Worm (Caenorhabditis elegans) whole organism, L3 larva: ENCODE data around the gene ZK512.8.

Experiments
- ZK546.5 ChIP-seq: sonication (generic microtip); optimal IDR thresholded peaks from 2 replicates; lab custom pipeline; 2017; ENCODE audit warnings: missing biosample characterization, missing genetic modification characterization
- daf-12 ChIP-seq: fragments of 150-350 bp; optimal IDR thresholded peaks from 2 replicates; lab custom pipeline; 2014; ENCODE audit warnings: missing biosample characterization, missing genetic modification reagents, missing genetic modification characterization
- elt-3 ChIP-seq, 3 experiments: fragments of 150-350 bp in 1 of 3; sonication (generic microtip) in 2 of 3; optimal IDR thresholded peaks; 2 replicates in 2 of 3; 4 replicates in 1 of 3; lab custom pipeline; 2014 to 2017; ENCODE audit warnings: missing biosample characterization in 3 of 3, missing genetic modification characterization in 3 of 3
- fkh-10 ChIP-seq: sonication (generic microtip); optimal IDR thresholded peaks from 2 replicates; lab custom pipeline; 2017; ENCODE audit warnings: missing biosample characterization, missing genetic modification reagents, missing genetic modification characterization
- lin-15B ChIP-seq: fragments of 150-350 bp; optimal IDR thresholded peaks from 2 replicates; lab custom pipeline; 2014; ENCODE audit warnings: missing biosample characterization, missing genetic modification characterization
- mdl-1 ChIP-seq: fragments of 150-350 bp; optimal IDR thresholded peaks from 2 replicates; lab custom pipeline; 2014; ENCODE audit warnings: missing biosample characterization, missing genetic modification characterization
- nfya-1 ChIP-seq: sonication (generic microtip); optimal IDR thresholded peaks from 2 replicates; lab custom pipeline; 2017; ENCODE audit warnings: missing genetic modification characterization, mild to moderate bottlenecking, missing compliant biosample characterization, antibody characterized with exemption, moderate library complexity; ENCODE audit not compliant: insufficient read depth
- nhr-11 ChIP-seq: fragments of 150-350 bp; optimal IDR thresholded peaks from 2 replicates; lab custom pipeline; 2014; ENCODE audit warnings: missing biosample characterization, missing genetic modification characterization
- nhr-23 ChIP-seq: fragments of 150-350 bp; optimal IDR thresholded peaks from 2 replicates; lab custom pipeline; 2014; ENCODE audit warnings: missing biosample characterization, missing genetic modification reagents, missing genetic modification characterization
- pqm-1 ChIP-seq: fragments of 150-350 bp; optimal IDR thresholded peaks from 2 replicates; lab custom pipeline; 2017; ENCODE audit warnings: missing biosample characterization, missing genetic modification characterization, inconsistent platforms
- skn-1 ChIP-seq: fragments of 150-350 bp; optimal IDR thresholded peaks from 2 replicates; lab custom pipeline; 2014; ENCODE audit warnings: missing biosample characterization, missing genetic modification characterization
- tbx-2 ChIP-seq: sonication (generic microtip); optimal IDR thresholded peaks from 2 replicates; lab custom pipeline; 2016; ENCODE audit warnings: mild to moderate bottlenecking, missing genetic modification characterization, missing compliant biosample characterization
- ztf-11 ChIP-seq: fragments of 150-350 bp; optimal IDR thresholded peaks from 2 replicates; lab custom pipeline; 2014; ENCODE audit warnings: missing biosample characterization, missing genetic modification characterization

ce11 chrIII:9153809-9154208 lies 7.9 kb downstream of the ZK512.8 start, which contains the start of gene nhl-1:
- TF ChIP-seq tbx-2 (no peak), mdl-1 (tag; lab: Kevin White, UChicago) (no peak), fkh-10 (GFP tag; lab: Kevin White, UChicago) (no peak), skn-1 (tag; lab: Kevin White, UChicago) (no peak), ztf-11 (tag; lab: Kevin White, UChicago) (no peak), pqm-1 (tag; lab: Kevin White, UChicago) (no peak), ZK546.5 (tag; lab: Kevin White, UChicago) (no peak), daf-12 (tag; lab: Kevin White, UChicago) (no peak), elt-3 (tag; optimal IDR thresholded peaks at IDR 0.05; lab: Kevin White, UChicago) (no peak), lin-15B (tag; lab: Kevin White, UChicago) (no peak), nfya-1 (tag; lab: Kevin White, UChicago) (no peak), nhr-11 (tag; lab: Kevin White, UChicago) (no peak), nhr-23 (no peak)
